Worm (Caenorhabditis elegans) whole organism, midembryonic: ENCODE results near the gene srh-195.
"Not testable (repeated sequence)": the region's sequence is repeated elsewhere in the genome, so short reads cannot be mapped to it uniquely, and the experiment has no call there.

ENCODE experiments used
- T22C8.4 ChIP-seq: fragments of 200-800 bp; sonication (Bioruptor generic); IDR thresholded peaks from 2 replicates; pipeline ENCODE4 v1.3.6; 2022; ENCODE audit warnings: missing genetic modification characterization, missing compliant biosample characterization
- cog-1 ChIP-seq: sonication (generic microtip); optimal IDR thresholded peaks from 2 replicates; lab custom pipeline; 2016; ENCODE audit warnings: missing genetic modification characterization, missing compliant biosample characterization
- flt-1 ChIP-seq: fragments of 200-800 bp; sonication (Bioruptor generic); IDR thresholded peaks from 2 replicates; pipeline ENCODE4 v1.3.6; 2022; ENCODE audit warnings: missing genetic modification characterization, missing compliant biosample characterization
- klf-2 ChIP-seq: fragments of 200-800 bp; sonication (Bioruptor generic); conservative IDR thresholded peaks from 2 replicates; pipeline ENCODE4 v1.3.6; 2022; ENCODE audit warnings: missing genetic modification reagents, missing genetic modification characterization, missing compliant biosample characterization
- med-1 ChIP-seq: sonication (generic microtip); optimal IDR thresholded peaks from 2 replicates; lab custom pipeline; 2017; ENCODE audit warnings: missing genetic modification characterization, mild to moderate bottlenecking, missing compliant biosample characterization, antibody characterized with exemption, missing genetic modification reagents; ENCODE audit not compliant: insufficient read depth
- ref-1 ChIP-seq: fragments of 200-800 bp; sonication (Bioruptor generic); conservative IDR thresholded peaks from 2 replicates; pipeline ENCODE4 v1.3.6; 2022; ENCODE audit warnings: missing genetic modification reagents, missing genetic modification characterization, missing compliant biosample characterization
- tab-1 ChIP-seq: fragments of 200-800 bp; sonication (Bioruptor generic); IDR thresholded peaks from 2 replicates; pipeline ENCODE4 v1.3.6; 2022; ENCODE audit warnings: missing genetic modification characterization, missing compliant biosample characterization
- ztf-23 ChIP-seq: fragments of 200-800 bp; sonication (Bioruptor generic); IDR thresholded peaks from 2 replicates; pipeline ENCODE4 v1.3.6; 2022; ENCODE audit warnings: missing genetic modification reagents, missing genetic modification characterization, missing compliant biosample characterization
- ztf-29 ChIP-seq: fragments of 200-800 bp; sonication (Bioruptor generic); IDR thresholded peaks from 2 replicates; pipeline ENCODE4 v1.3.6; 2022; ENCODE audit warnings: missing genetic modification reagents, missing genetic modification characterization, missing compliant biosample characterization

The srh-195 gene

ce11 chrII:2080425-2080824 is 36.3 kb downstream of the srh-195 start, which contains the start of gene F07E5.9:
Gene F07E5.9, minus strand, starts transcription at chrII:2080525.
- no peak for TF ChIP-seq med-1 (GFP tag; lab: Kevin White, UChicago)
- no peak for TF ChIP-seq ztf-29 (GFP tag; lab: Robert Waterston, UW)

DNA sequence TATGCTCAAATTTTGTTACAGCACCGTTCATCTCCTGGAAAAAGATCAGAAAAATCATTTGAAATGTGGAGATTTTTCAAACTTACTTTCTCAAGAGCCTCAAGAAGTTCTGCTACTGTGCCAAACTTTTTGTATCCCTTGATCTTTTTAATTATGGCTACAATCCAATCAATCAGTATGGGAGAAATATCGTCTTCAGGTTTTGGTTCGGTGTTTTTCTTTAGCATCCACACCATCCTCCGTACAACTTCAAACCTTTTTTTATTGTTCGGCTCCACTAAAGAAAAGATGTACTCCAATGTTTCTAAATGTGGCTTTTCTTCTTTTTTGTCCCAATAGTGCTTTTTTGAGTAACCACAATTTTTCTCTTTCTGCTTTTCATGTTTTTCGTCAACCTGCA is 40.2 kb downstream of the srh-195 start:
- TF ChIP-seq T22C8.4 (no peak), cog-1 (tag; lab: Kevin White, UChicago) (no peak), ztf-23 (GFP tag; lab: Robert Waterston, UW) (no peak), med-1 (GFP tag; lab: Kevin White, UChicago) (no peak), ztf-29 (GFP tag; lab: Robert Waterston, UW) (no peak), tab-1 (GFP tag; lab: Robert Waterston, UW) (no peak), ref-1 (no peak), flt-1 (GFP tag; lab: Robert Waterston, UW) (no peak), klf-2 (GFP tag; lab: Robert Waterston, UW) (no peak)

ce11 chrII:2075513-2075912 is 41.2 kb downstream of the srh-195 start, which contains the start of gene F07E5.8:
Gene F07E5.8, minus strand, starts transcription at chrII:2075613.
- TF ChIP-seq tab-1 (GFP tag; lab: Robert Waterston, UW) (no peak), flt-1 (GFP tag; lab: Robert Waterston, UW) (no peak), T22C8.4 (no peak), ztf-23 (GFP tag; lab: Robert Waterston, UW) (no peak), klf-2 (GFP tag; lab: Robert Waterston, UW) (no peak), ref-1 (no peak), cog-1 (tag; lab: Kevin White, UChicago) (no peak), med-1 (GFP tag; lab: Kevin White, UChicago) (no peak), ztf-29 (GFP tag; lab: Robert Waterston, UW) (no peak)

DNA sequence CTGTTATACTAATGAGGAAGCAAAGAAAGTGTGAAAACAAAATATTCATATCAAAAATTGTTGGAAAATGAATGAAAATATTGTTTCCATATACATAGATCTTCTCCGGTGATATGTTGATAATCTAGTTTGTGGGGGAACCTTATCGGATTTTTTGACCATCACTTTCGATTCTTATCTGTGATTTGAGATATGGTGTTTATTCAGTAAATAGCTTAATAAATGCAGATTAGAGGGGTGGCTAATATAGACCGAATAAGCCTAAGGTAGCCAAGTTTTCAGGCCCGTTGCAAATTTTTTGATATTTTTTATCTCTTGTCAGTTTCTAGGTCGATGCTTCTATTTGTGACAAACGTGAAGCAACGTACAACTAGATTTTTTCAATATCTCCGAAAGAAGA is 45.3 kb downstream of the srh-195 start, which contains the start of gene F07E5.7:
TSS of gene F07E5.7 (minus strand) at position 101 of the 400 bp plus-strand sequence.
- TF ChIP-seq ztf-23 (GFP tag; lab: Robert Waterston, UW): no peak
- TF ChIP-seq klf-2 (GFP tag; lab: Robert Waterston, UW): no peak
- TF ChIP-seq flt-1 (GFP tag; lab: Robert Waterston, UW): no peak
- TF ChIP-seq tab-1 (GFP tag; lab: Robert Waterston, UW): no peak
- no peak for TF ChIP-seq cog-1 (tag; lab: Kevin White, UChicago)
- no peak for TF ChIP-seq med-1 (GFP tag; lab: Kevin White, UChicago)
- TF ChIP-seq ztf-29 (GFP tag; lab: Robert Waterston, UW): no peak
- TF ChIP-seq T22C8.4: no peak
- TF ChIP-seq ref-1: no peak

DNA sequence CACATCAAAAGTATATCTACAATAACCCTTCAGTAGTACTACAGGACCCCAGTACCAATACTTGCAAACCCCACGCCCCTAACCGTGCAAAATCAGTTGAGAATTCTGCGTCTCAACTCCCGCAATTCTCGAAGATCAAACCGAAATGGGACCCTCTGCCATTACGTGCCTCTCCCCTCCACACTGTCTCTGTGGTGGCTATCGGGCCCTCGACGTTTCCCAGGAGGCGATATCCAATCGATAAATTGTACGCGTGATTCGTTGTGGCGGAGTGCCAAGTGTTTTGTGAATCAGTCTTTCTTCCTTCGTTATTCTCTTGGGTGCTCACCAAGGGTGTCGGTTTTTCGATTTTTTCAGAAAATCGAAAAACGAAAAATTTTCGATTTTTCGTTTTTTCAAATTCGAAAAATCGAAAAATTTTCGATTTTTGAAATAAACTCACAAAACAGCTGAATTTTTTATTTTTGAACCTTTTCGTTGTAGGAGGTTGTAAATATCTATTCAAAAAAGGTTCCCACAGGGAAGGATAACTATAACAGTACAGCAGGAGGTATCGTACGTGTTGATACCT is 49.2 kb downstream of the srh-195 start, which contains the start of gene F07E5.12:
TSS of gene F07E5.12 (plus strand) at position 521 of the 571 bp plus-strand sequence.
- TF ChIP-seq flt-1 (GFP tag; lab: Robert Waterston, UW); med-1 (GFP tag; lab: Kevin White, UChicago); cog-1 (tag; lab: Kevin White, UChicago): not testable (repeated sequence)
